Fruit fly (Drosophila melanogaster) whole organism, embryonic: Measurements from ENCODE around the gene bys.

ENCODE experiments used
- Adf1 ChIP-seq: fragments of 200-800 bp; sonication (Bioruptor generic); IDR thresholded peaks from 2 replicates; pipeline ENCODE4 v1.3.6; 2022; ENCODE audit warnings: missing biosample characterization, missing genetic modification characterization
- Antp ChIP-seq: fragments of 200-800 bp; sonication (Bioruptor generic); optimal IDR thresholded peaks from 3 replicates; lab custom pipeline; 2016; ENCODE audit warnings: missing biosample characterization, missing genetic modification characterization
- BEAF-32 ChIP-seq: fragments of 200-800 bp; sonication (Bioruptor generic); optimal IDR thresholded peaks from 3 replicates; lab custom pipeline; 2017; ENCODE audit warnings: missing biosample characterization, missing genetic modification characterization, mild to moderate bottlenecking, moderate library complexity, missing genetic modification reagents
- C15 ChIP-seq: fragments of 200-800 bp; sonication (Bioruptor generic); IDR thresholded peaks from 3 replicates; pipeline ENCODE4 v1.3.6; 2022; ENCODE audit warnings: missing biosample characterization, missing genetic modification characterization
- CG11560 ChIP-seq: fragments of 200-800 bp; sonication (Bioruptor generic); IDR thresholded peaks from 3 replicates; pipeline ENCODE4 v1.3.6; 2022; ENCODE audit warnings: missing biosample characterization, missing genetic modification characterization
- CG11723 ChIP-seq: fragments of 200-800 bp; sonication (Bioruptor generic); optimal IDR thresholded peaks from 2 replicates; lab custom pipeline; 2017; ENCODE audit warnings: missing biosample characterization, mild to moderate bottlenecking, missing genetic modification characterization
- CG13123 ChIP-seq: fragments of 200-800 bp; sonication (Bioruptor generic); optimal IDR thresholded peaks from 2 replicates; lab custom pipeline; 2016; ENCODE audit warnings: missing biosample characterization, missing genetic modification characterization
- CG17612 ChIP-seq: fragments of 200-800 bp; sonication (Bioruptor generic); IDR thresholded peaks from 2 replicates; pipeline ENCODE4 v1.3.6; 2022; ENCODE audit warnings: missing biosample characterization, missing genetic modification characterization
- CG17802 ChIP-seq: fragments of 200-800 bp; sonication (Bioruptor generic); optimal IDR thresholded peaks from 2 replicates; lab custom pipeline; 2018; ENCODE audit warnings: missing biosample characterization, mild to moderate bottlenecking, missing genetic modification characterization, moderate library complexity
- CG2116 ChIP-seq: fragments of 200-800 bp; sonication (Bioruptor generic); optimal IDR thresholded peaks from 3 replicates; lab custom pipeline; 2018; ENCODE audit warnings: missing biosample characterization, mild to moderate bottlenecking, missing genetic modification characterization
- CG34376 ChIP-seq: fragments of 200-800 bp; sonication (Bioruptor generic); optimal IDR thresholded peaks from 2 replicates; lab custom pipeline; 2018; ENCODE audit warnings: missing biosample characterization, mild to moderate bottlenecking, missing genetic modification characterization
- CG3838 ChIP-seq: fragments of 200-800 bp; sonication (Bioruptor generic); optimal IDR thresholded peaks from 3 replicates; lab custom pipeline; 2016; ENCODE audit warnings: missing biosample characterization, missing genetic modification characterization
- CG8388 ChIP-seq: fragments of 200-800 bp; sonication (Bioruptor generic); optimal IDR thresholded peaks from 2 replicates; lab custom pipeline; 2019; ENCODE audit warnings: missing biosample characterization, mild to moderate bottlenecking, missing genetic modification characterization, moderate library complexity
- CG8765 ChIP-seq: fragments of 200-800 bp; sonication (Bioruptor generic); IDR thresholded peaks from 2 replicates; pipeline ENCODE4 v1.3.6; 2022; ENCODE audit warnings: missing biosample characterization, missing genetic modification characterization
- Chrac-16 ChIP-seq: fragments of 200-800 bp; sonication (Bioruptor generic); optimal IDR thresholded peaks from 3 replicates; lab custom pipeline; 2016; ENCODE audit warnings: missing biosample characterization, missing genetic modification characterization
- Dad ChIP-seq: fragments of 200-800 bp; sonication (Bioruptor generic); optimal IDR thresholded peaks from 3 replicates; lab custom pipeline; 2016; ENCODE audit warnings: missing biosample characterization, missing genetic modification characterization
- Dfd ChIP-seq, 2 experiments: fragments of >200 bp; optimal IDR thresholded peaks; 2 replicates each; lab custom pipeline; 2017; ENCODE audit warnings: missing biosample characterization in 2 of 2, missing genetic modification characterization in 2 of 2
- Drgx ChIP-seq: fragments of 200-800 bp; sonication (Bioruptor generic); IDR thresholded peaks from 2 replicates; pipeline ENCODE4 v1.3.6; 2022; ENCODE audit warnings: missing biosample characterization, missing genetic modification characterization
- Fer1 ChIP-seq: fragments of 200-800 bp; sonication (Bioruptor generic); optimal IDR thresholded peaks from 2 replicates; lab custom pipeline; 2017; ENCODE audit warnings: missing biosample characterization, mild to moderate bottlenecking, missing genetic modification characterization
- H2.0 ChIP-seq: fragments of 200-800 bp; sonication (Bioruptor generic); IDR thresholded peaks from 2 replicates; pipeline ENCODE4 v1.3.6; 2022; ENCODE audit warnings: missing biosample characterization, missing genetic modification characterization
- Lhr ChIP-seq: fragments of 200-800 bp; sonication (Bioruptor generic); optimal IDR thresholded peaks from 3 replicates; lab custom pipeline; 2017; ENCODE audit warnings: mild to moderate bottlenecking, missing biosample characterization, missing genetic modification reagents, missing genetic modification characterization
- Max ChIP-seq: fragments of 200-800 bp; sonication (Bioruptor generic); optimal IDR thresholded peaks from 2 replicates; lab custom pipeline; 2016; ENCODE audit warnings: missing biosample characterization, mild to moderate bottlenecking, missing genetic modification characterization
- Med ChIP-seq: fragments of 200-800 bp; sonication (Bioruptor generic); peaks from one replicate; lab custom pipeline; 2016; ENCODE audit warnings: missing biosample characterization, missing genetic modification characterization, mild to moderate bottlenecking, inconsistent platforms, moderate library complexity
- Mrtf ChIP-seq: fragments of 200-800 bp; sonication (Bioruptor generic); IDR thresholded peaks from 3 replicates; pipeline ENCODE4 v1.3.6; 2022; ENCODE audit warnings: missing biosample characterization, missing genetic modification characterization
- NC2β ChIP-seq: fragments of 200-800 bp; sonication (Bioruptor generic); optimal IDR thresholded peaks from 2 replicates; lab custom pipeline; 2016; ENCODE audit warnings: missing biosample characterization, missing genetic modification characterization
- NFAT ChIP-seq: fragments of 200-800 bp; sonication (Bioruptor generic); IDR thresholded peaks from 2 replicates; pipeline ENCODE4 v1.3.6; 2022; ENCODE audit warnings: missing biosample characterization, missing genetic modification characterization
- NK7.1 ChIP-seq: fragments of 200-800 bp; sonication (Bioruptor generic); optimal IDR thresholded peaks from 3 replicates; lab custom pipeline; 2016; ENCODE audit warnings: missing biosample characterization, missing genetic modification characterization
- Nf-YC ChIP-seq: fragments of 200-800 bp; optimal IDR thresholded peaks from 3 replicates; lab custom pipeline; 2019; ENCODE audit warnings: missing biosample characterization, mild to moderate bottlenecking, missing genetic modification characterization, moderate library complexity
- Trl ChIP-seq, 3 experiments: fragments of >200 bp in 2 of 3; fragments of 200-800 bp in 1 of 3; sonication (Bioruptor generic) in 1 of 3; optimal IDR thresholded peaks; 2 replicates in 1 of 3; 3 replicates in 2 of 3; lab custom pipeline; 2016 to 2017; ENCODE audit warnings: missing biosample characterization in 1 of 3, missing genetic modification characterization in 1 of 3
- YL-1 ChIP-seq: fragments of 200-800 bp; sonication (Bioruptor generic); optimal IDR thresholded peaks from 3 replicates; lab custom pipeline; 2017; ENCODE audit warnings: missing biosample characterization, mild to moderate bottlenecking, missing genetic modification characterization
- crp ChIP-seq, 2 experiments: fragments of 200-800 bp; sonication (Bioruptor generic); optimal IDR thresholded peaks; 2 replicates in 1 of 2; 3 replicates in 1 of 2; lab custom pipeline; 2017; ENCODE audit warnings: missing biosample characterization in 2 of 2, missing genetic modification characterization in 2 of 2, mild to moderate bottlenecking in 1 of 2, moderate library complexity in 1 of 2
- hkb ChIP-seq, 2 experiments: fragments of 200-800 bp in 1 of 2; fragments of >200 bp in 1 of 2; sonication (Bioruptor generic) in 1 of 2; IDR thresholded peaks in 1 of 2; optimal IDR thresholded peaks in 1 of 2; 2 replicates each; pipeline versions ENCODE4 v1.3.6 to Lab custom; 2017 to 2022; ENCODE audit warnings: missing biosample characterization in 1 of 2, missing genetic modification characterization in 1 of 2
- inv ChIP-seq: fragments of 200-800 bp; sonication (Bioruptor generic); IDR thresholded peaks from 2 replicates; pipeline ENCODE4 v1.3.6; 2022; ENCODE audit warnings: missing biosample characterization, missing genetic modification characterization; ENCODE audit not compliant: partially characterized antibody
- maf-S ChIP-seq: fragments of 200-800 bp; sonication (Bioruptor generic); optimal IDR thresholded peaks from 2 replicates; lab custom pipeline; 2016; ENCODE audit warnings: missing biosample characterization, missing genetic modification characterization
- odd ChIP-seq: fragments of 200-800 bp; sonication (Bioruptor generic); optimal IDR thresholded peaks from 2 replicates; lab custom pipeline; 2017; ENCODE audit warnings: missing biosample characterization, mild to moderate bottlenecking, missing genetic modification characterization
- phol ChIP-seq: fragments of 200-800 bp; sonication (Bioruptor generic); optimal IDR thresholded peaks from 3 replicates; lab custom pipeline; 2018; ENCODE audit warnings: missing biosample characterization, mild to moderate bottlenecking, missing genetic modification characterization, moderate library complexity
- pita ChIP-seq: fragments of 200-800 bp; sonication (Bioruptor generic); optimal IDR thresholded peaks from 2 replicates; lab custom pipeline; 2017; ENCODE audit warnings: missing biosample characterization, mild to moderate bottlenecking, missing genetic modification characterization
- rib ChIP-seq: fragments of 200-800 bp; sonication (Bioruptor generic); IDR thresholded peaks from 2 replicates; pipeline ENCODE4 v1.3.6; 2022; ENCODE audit warnings: missing biosample characterization, missing genetic modification characterization
- row ChIP-seq: fragments of 200-800 bp; sonication (Bioruptor generic); IDR thresholded peaks from 3 replicates; pipeline ENCODE4 v1.3.6; 2022; ENCODE audit warnings: missing biosample characterization, missing genetic modification characterization
- run ChIP-seq: fragments of 200-800 bp; sonication (Bioruptor generic); optimal IDR thresholded peaks from 3 replicates; lab custom pipeline; 2018; ENCODE audit warnings: missing biosample characterization, mild to moderate bottlenecking, missing genetic modification characterization
- sc ChIP-seq, 3 experiments: fragments of >200 bp in 2 of 3; fragments of 200-800 bp in 1 of 3; sonication (Bioruptor generic) in 1 of 3; optimal IDR thresholded peaks; 2 replicates in 2 of 3; 3 replicates in 1 of 3; lab custom pipeline; 2017; ENCODE audit warnings: mild to moderate bottlenecking in 1 of 3, missing biosample characterization in 1 of 3, missing genetic modification characterization in 1 of 3, missing genetic modification reagents in 1 of 3
- sens ChIP-seq: fragments of 200-800 bp; sonication (Bioruptor generic); peaks from one replicate; lab custom pipeline; 2016; ENCODE audit warnings: missing biosample characterization, missing genetic modification characterization
- so ChIP-seq: fragments of 200-800 bp; sonication (Bioruptor generic); IDR thresholded peaks from 3 replicates; pipeline ENCODE4 v1.3.6; 2022; ENCODE audit warnings: missing biosample characterization, missing genetic modification characterization
- tll ChIP-seq, 2 experiments: fragments of 200-800 bp in 1 of 2; fragments of >200 bp in 1 of 2; sonication (Bioruptor generic) in 1 of 2; optimal IDR thresholded peaks; 2 replicates each; lab custom pipeline; 2017 to 2019; ENCODE audit warnings: missing biosample characterization in 2 of 2, missing genetic modification characterization in 2 of 2, mild to moderate bottlenecking in 1 of 2, moderate library complexity in 1 of 2
- tup ChIP-seq: fragments of 200-800 bp; sonication (Bioruptor generic); optimal IDR thresholded peaks from 2 replicates; lab custom pipeline; 2016; ENCODE audit warnings: missing biosample characterization, mild to moderate bottlenecking, missing genetic modification characterization, moderate library complexity
- zen2 ChIP-seq: fragments of 200-800 bp; sonication (Bioruptor generic); IDR thresholded peaks from 3 replicates; pipeline ENCODE4 v1.3.6; 2022; ENCODE audit warnings: missing biosample characterization, missing genetic modification characterization; ENCODE audit not compliant: partially characterized antibody

The bys gene

dm6 chrX:7944772-7945722 lies 43.4 kb downstream of the bys start (continued):
- TF ChIP-seq Max (GFP tag; lab: Kevin White, UChicago) = no peak
- TF ChIP-seq pita (GFP tag; lab: Kevin White, UChicago) = no peak
- TF ChIP-seq Nf-YC (tag; lab: Kevin White, UChicago) = no peak
- peak; percentile 39 for TF ChIP-seq row (GFP tag; lab: Robert Waterston, UW)
- TF ChIP-seq CG11560 (tag; lab: Robert Waterston, UW) = no peak
- no peak for TF ChIP-seq CG3838 (GFP tag; lab: Kevin White, UChicago)
- no peak for TF ChIP-seq CG17612 (GFP tag; lab: Robert Waterston, UW)
- peak; percentile 12 for TF ChIP-seq Fer1 (GFP tag; lab: Kevin White, UChicago)
- TF ChIP-seq Dad (GFP tag; lab: Kevin White, UChicago) = no peak
- no peak for TF ChIP-seq so (GFP tag; lab: Robert Waterston, UW)
- TF ChIP-seq CG2116 (GFP tag; lab: Kevin White, UChicago) = no peak
- TF ChIP-seq YL-1 (GFP tag; lab: Kevin White, UChicago) = no peak
- TF ChIP-seq Drgx (GFP tag; lab: Robert Waterston, UW) = peak; percentile 62
- no peak for TF ChIP-seq run (tag; lab: Kevin White, UChicago)

DNA sequence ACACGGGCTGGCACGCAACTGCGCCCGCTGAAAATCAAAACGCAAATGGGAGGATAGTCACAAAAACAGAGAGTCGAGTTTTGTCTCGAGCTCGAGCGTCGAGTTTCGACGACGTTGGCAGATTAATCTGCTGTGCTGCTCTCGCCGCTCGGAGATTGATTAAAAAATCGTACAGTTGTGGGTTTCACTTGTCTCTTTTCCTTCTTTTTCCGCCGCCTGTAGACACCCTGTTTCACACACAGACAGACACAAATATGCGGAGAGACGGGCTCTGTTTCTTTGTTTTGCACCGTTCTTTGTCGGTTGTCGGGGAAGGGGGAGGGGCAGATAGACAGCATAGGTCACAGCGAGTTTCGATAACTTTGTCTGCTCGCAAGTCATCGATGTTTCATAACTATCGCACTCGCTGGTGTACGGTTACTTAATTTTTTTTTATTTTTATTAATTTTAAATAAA lies 45.2 kb downstream of the bys start, which contains the start of gene orion:
orion (minus strand) TSS at position 51 of the 456 bp plus-strand sequence.
- TF ChIP-seq sens (GFP tag; lab: Kevin White, UChicago) (peak; percentile 84), Trl (optimal IDR thresholded peaks at IDR 0.05; lab: Kevin White, UChicago) (peak; percentile 26 to 52), Trl (GFP tag; optimal IDR thresholded peaks at IDR 0.05; lab: Kevin White, UChicago) (no peak), CG17802 (tag; lab: Kevin White, UChicago) (no peak), Lhr (no peak), CG34376 (peak; percentile 60), CG8765 (GFP tag; lab: Robert Waterston, UW) (no peak), Med (peak; percentile 87), rib (peak; percentile 56; the same call in 1 of the 2 replicates), CG13123 (GFP tag; lab: Kevin White, UChicago) (no peak), phol (tag; lab: Kevin White, UChicago) (no peak), maf-S (no peak), Adf1 (GFP tag; lab: Robert Waterston, UW) (peak; percentile 49; the same call in 1 of the 2 replicates), hkb (optimal IDR thresholded peaks at IDR 0.05; lab: Kevin White, UChicago) (no peak), hkb (GFP tag; IDR thresholded peaks at IDR 0.05; lab: Robert Waterston, UW) (peak; percentile 35; the same call in 1 of the 2 replicates), tup (GFP tag; lab: Kevin White, UChicago) (no peak), C15 (GFP tag; lab: Robert Waterston, UW) (no peak), tll (GFP tag; optimal IDR thresholded peaks at IDR 0.05; lab: Kevin White, UChicago) (no peak), NC2β (no peak), NFAT (no peak), zen2 (GFP tag; lab: Robert Waterston, UW) (peak; percentile 55; the same call in 1 of the 3 replicates), Mrtf (GFP tag; lab: Robert Waterston, UW) (no peak), sc (optimal IDR thresholded peaks at IDR 0.05; lab: Kevin White, UChicago) (no peak), sc (GFP tag; optimal IDR thresholded peaks at IDR 0.05; lab: Kevin White, UChicago) (no peak), odd (GFP tag; lab: Kevin White, UChicago) (no peak), BEAF-32 (peak; percentile 65), Antp (no peak), CG11723 (GFP tag; lab: Kevin White, UChicago) (no peak), NK7.1 (GFP tag; lab: Kevin White, UChicago) (no peak), Chrac-16 (no peak), H2.0 (no peak), crp (GFP tag; optimal IDR thresholded peaks at IDR 0.05; lab: Kevin White, UChicago) (peak in 1 of 2 experiments; percentile 7), inv (peak; percentile 54), Dfd (GFP tag; optimal IDR thresholded peaks at IDR 0.05; lab: Kevin White, UChicago) (no peak), CG8388 (GFP tag; lab: Kevin White, UChicago) (no peak)
